Fruit fly (Drosophila melanogaster) whole organism, wandering third instar larva: ENCODE results near the gene Bx.

Experiments used
- Dfd ChIP-seq: fragments of >200 bp; optimal IDR thresholded peaks from 2 replicates; lab custom pipeline; 2017; ENCODE audit warnings: missing biosample characterization, missing genetic modification characterization
- Rel ChIP-seq, 2 experiments: fragments of 200-800 bp; sonication (Bioruptor generic) in 1 of 2; optimal IDR thresholded peaks; 2 replicates in 1 of 2; 3 replicates in 1 of 2; lab custom pipeline; 2016 to 2019; ENCODE audit warnings: mild to moderate bottlenecking in 2 of 2, missing biosample characterization in 2 of 2, missing genetic modification characterization in 2 of 2, moderate library complexity in 1 of 2
- Vsx2 ChIP-seq: fragments of 200-300, 225-300 bp; sonication (Bioruptor generic); optimal IDR thresholded peaks from 2 replicates; lab custom pipeline; 2018; ENCODE audit warnings: missing biosample characterization, missing genetic modification characterization; ENCODE audit not compliant: partially characterized antibody
- dmrt93B ChIP-seq: fragments of 200-800 bp; sonication (Bioruptor generic); optimal IDR thresholded peaks from 2 replicates; lab custom pipeline; 2018; ENCODE audit warnings: missing biosample characterization, mild to moderate bottlenecking, missing genetic modification characterization
- lola ChIP-seq: fragments of >200 bp; optimal IDR thresholded peaks from 2 replicates; lab custom pipeline; 2017; ENCODE audit warnings: missing biosample characterization, missing genetic modification characterization
- pan ChIP-seq: fragments of >200 bp; optimal IDR thresholded peaks from 2 replicates; lab custom pipeline; 2017
- usp ChIP-seq: fragments of >200 bp; optimal IDR thresholded peaks from 2 replicates; lab custom pipeline; 2017; ENCODE audit warnings: missing biosample characterization, missing genetic modification characterization

DNA sequence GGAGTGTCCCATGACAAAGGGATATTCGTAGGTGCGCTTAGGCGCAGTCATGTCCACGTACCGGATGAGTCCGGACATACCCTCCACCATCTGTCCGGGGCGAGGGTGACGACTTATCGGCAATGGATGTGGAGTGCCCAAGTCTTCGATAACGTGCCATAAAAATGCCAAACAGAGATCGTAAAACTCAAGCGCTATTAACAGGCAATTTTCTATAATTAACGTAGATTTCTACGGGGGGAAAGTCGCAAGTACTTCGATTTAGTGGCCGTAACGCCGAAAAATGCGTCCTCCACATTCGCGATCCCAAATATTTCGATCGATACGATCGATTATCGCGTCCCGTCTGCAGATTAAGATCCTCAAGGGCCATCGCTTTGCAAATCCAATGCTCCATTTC lies 5.8 kb upstream of the Bx start:
- TF ChIP-seq dmrt93B (GFP tag; lab: Kevin White, UChicago): no peak
- TF ChIP-seq Rel (GFP tag; optimal IDR thresholded peaks at IDR 0.05; lab: Kevin White, UChicago): no peak
- TF ChIP-seq Rel (tag; optimal IDR thresholded peaks at IDR 0.05; lab: Kevin White, UChicago): no peak
- TF ChIP-seq usp (GFP tag; lab: Kevin White, UChicago): no peak
- no peak for TF ChIP-seq Vsx2
- TF ChIP-seq lola (GFP tag; lab: Kevin White, UChicago): no peak
- no peak for TF ChIP-seq Dfd
- TF ChIP-seq pan (lab: Kevin White, UChicago): no peak
